Worm (Caenorhabditis elegans): ENCODE data around the gene eif-3.G.

Gene eif-3.G

ce11 chrII:8464448-8464898 lies 21.9 kb downstream of the eif-3.G start, which contains the start of gene fars-3:
TSS of gene fars-3 (plus strand) at chrII:8464848.
- peak; percentile 93 for TF ChIP-seq ces-1 (GFP tag; optimal IDR thresholded peaks at IDR 0.05)
- TF ChIP-seq lsy-2 (tag; optimal IDR thresholded peaks at IDR 0.05), result peak; percentile 24
- no peak for TF ChIP-seq unc-39 (tag; optimal IDR thresholded peaks at IDR 0.05)
- TF ChIP-seq pha-4 (tag; optimal IDR thresholded peaks at IDR 0.05), result peak; percentile 47
- TF ChIP-seq unc-120 (tag; optimal IDR thresholded peaks at IDR 0.05; ENCODE audit: poor library complexity, severe bottlenecking), result peak; percentile 93

ce11 chrII:8466874-8467273 lies 24.3 kb downstream of the eif-3.G start, which contains the start of gene F22B5.10:
TSS of gene F22B5.10 (plus strand) at chrII:8467174.
- peak; percentile 32 for TF ChIP-seq ceh-83 (GFP tag; optimal IDR thresholded peaks at IDR 0.05)
- TF ChIP-seq M03D4.4 (tag; optimal IDR thresholded peaks at IDR 0.05), result no peak
- no peak for TF ChIP-seq nhr-76 (tag; optimal IDR thresholded peaks at IDR 0.05)
- no peak for TF ChIP-seq nhr-237 (tag; optimal IDR thresholded peaks at IDR 0.05)
- TF ChIP-seq pha-4 (tag; optimal IDR thresholded peaks at IDR 0.05), result no peak

- TF ChIP-seq mls-2 (tag; optimal IDR thresholded peaks at IDR 0.05) (no peak), snpc-4 (tag; optimal IDR thresholded peaks at IDR 0.05) (no peak), nhr-2 (tag; optimal IDR thresholded peaks at IDR 0.05) (no peak)
Measured at ce11 chrII:8467809-8468208, 25.2 kb downstream of the eif-3.G start, which contains the start of gene M05D6.2. TSS of gene M05D6.2 (plus strand) at chrII:8468109.

ce11 chrII:8471139-8471538 lies 28.6 kb downstream of the eif-3.G start, which contains the start of gene M05D6.8:
TSS of gene M05D6.8 (minus strand) at chrII:8471239.
- TF ChIP-seq ces-1 (GFP tag; optimal IDR thresholded peaks at IDR 0.05) (no peak), ztf-11 (tag; optimal IDR thresholded peaks at IDR 0.05) (no peak), ceh-39 (tag; optimal IDR thresholded peaks at IDR 0.05) (no peak), unc-120 (tag; optimal IDR thresholded peaks at IDR 0.05; ENCODE audit: poor library complexity, severe bottlenecking) (no peak), pha-4 (tag; optimal IDR thresholded peaks at IDR 0.05) (no peak), snpc-4 (tag; optimal IDR thresholded peaks at IDR 0.05) (no peak), ceh-43 (GFP tag; optimal IDR thresholded peaks at IDR 0.05) (no peak), elt-1 (tag; optimal IDR thresholded peaks at IDR 0.05; ENCODE audit: borderline replicate concordance, insufficient read depth) (no peak), drap-1 (GFP tag; optimal IDR thresholded peaks at IDR 0.05) (no peak), nhr-76 (tag; optimal IDR thresholded peaks at IDR 0.05) (no peak), lin-13 (tag; optimal IDR thresholded peaks at IDR 0.05) (no peak), nhr-237 (tag; optimal IDR thresholded peaks at IDR 0.05) (no peak), blmp-1 (tag; optimal IDR thresholded peaks at IDR 0.05) (no peak), cnd-1 (tag; optimal IDR thresholded peaks at IDR 0.05) (no peak), unc-39 (tag; optimal IDR thresholded peaks at IDR 0.05) (no peak), sptf-1 (tag; optimal IDR thresholded peaks at IDR 0.05) (no peak), elt-3 (tag; optimal IDR thresholded peaks at IDR 0.05) (no peak)

ce11 chrII:8472916-8473315 lies 30.3 kb downstream of the eif-3.G start:
- TF ChIP-seq lsy-2 (tag; optimal IDR thresholded peaks at IDR 0.05) (no peak), unc-62 (GFP tag; optimal IDR thresholded peaks at IDR 0.05) (no peak), tbx-8 (GFP tag; optimal IDR thresholded peaks at IDR 0.05) (no peak), sptf-1 (tag; optimal IDR thresholded peaks at IDR 0.05) (no peak), mab-5 (tag; optimal IDR thresholded peaks at IDR 0.05) (no peak), flh-1 (GFP tag; optimal IDR thresholded peaks at IDR 0.05) (no peak), nhr-237 (tag; optimal IDR thresholded peaks at IDR 0.05) (no peak), hlh-1 (tag; optimal IDR thresholded peaks at IDR 0.05) (no peak), mep-1 (tag; optimal IDR thresholded peaks at IDR 0.05) (no peak), blmp-1 (tag; optimal IDR thresholded peaks at IDR 0.05) (no peak), zip-8 (tag; optimal IDR thresholded peaks at IDR 0.05) (no peak), ces-1 (GFP tag; optimal IDR thresholded peaks at IDR 0.05) (no peak), bed-3 (GFP tag; optimal IDR thresholded peaks at IDR 0.05) (no peak)

- TF ChIP-seq nhr-237 (tag; optimal IDR thresholded peaks at IDR 0.05), result no peak
- no peak for TF ChIP-seq ham-2 (GFP tag; optimal IDR thresholded peaks at IDR 0.05)
- TF ChIP-seq M03D4.4 (tag; optimal IDR thresholded peaks at IDR 0.05), result no peak
- TF ChIP-seq tbx-8 (GFP tag; optimal IDR thresholded peaks at IDR 0.05), result no peak
- no peak for TF ChIP-seq pha-4 (tag; optimal IDR thresholded peaks at IDR 0.05)
- no peak for TF ChIP-seq nhr-28 (tag; optimal IDR thresholded peaks at IDR 0.05)
- no peak for TF ChIP-seq lin-13 (tag; optimal IDR thresholded peaks at IDR 0.05)
- TF ChIP-seq nhr-2 (tag; optimal IDR thresholded peaks at IDR 0.05), result no peak
- TF ChIP-seq elt-3 (tag; optimal IDR thresholded peaks at IDR 0.05), result no peak
- TF ChIP-seq flh-1 (GFP tag; optimal IDR thresholded peaks at IDR 0.05), result no peak
- no peak for TF ChIP-seq drap-1 (GFP tag; optimal IDR thresholded peaks at IDR 0.05)
- TF ChIP-seq ceh-83 (GFP tag; optimal IDR thresholded peaks at IDR 0.05), result no peak
- no peak for TF ChIP-seq ceh-39 (tag; optimal IDR thresholded peaks at IDR 0.05)
- no peak for TF ChIP-seq lsy-2 (tag; optimal IDR thresholded peaks at IDR 0.05)
- TF ChIP-seq ceh-43 (GFP tag; optimal IDR thresholded peaks at IDR 0.05), result no peak
- no peak for TF ChIP-seq sptf-1 (tag; optimal IDR thresholded peaks at IDR 0.05)
- no peak for TF ChIP-seq mep-1 (tag; optimal IDR thresholded peaks at IDR 0.05)
- TF ChIP-seq blmp-1 (tag; optimal IDR thresholded peaks at IDR 0.05), result no peak
- TF ChIP-seq nhr-12 (tag; optimal IDR thresholded peaks at IDR 0.05), result no peak
Measured at ce11 chrII:8475306-8475822, 32.8 kb downstream of the eif-3.G start, which contains the start of the genes M05D6.1 and M05D6.3. TSS of gene M05D6.1 (minus strand) at chrII:8475406. TSS of gene M05D6.3 (plus strand) at chrII:8475772.

Measured in whole organism, mixed stage, embryonic.